Worm (Caenorhabditis elegans): ENCODE measurements around the gene ceh-89.
A peak's percentile ranks its signal among the peaks of the same experiment; 100 is the strongest.

The ceh-89 gene

DNA sequence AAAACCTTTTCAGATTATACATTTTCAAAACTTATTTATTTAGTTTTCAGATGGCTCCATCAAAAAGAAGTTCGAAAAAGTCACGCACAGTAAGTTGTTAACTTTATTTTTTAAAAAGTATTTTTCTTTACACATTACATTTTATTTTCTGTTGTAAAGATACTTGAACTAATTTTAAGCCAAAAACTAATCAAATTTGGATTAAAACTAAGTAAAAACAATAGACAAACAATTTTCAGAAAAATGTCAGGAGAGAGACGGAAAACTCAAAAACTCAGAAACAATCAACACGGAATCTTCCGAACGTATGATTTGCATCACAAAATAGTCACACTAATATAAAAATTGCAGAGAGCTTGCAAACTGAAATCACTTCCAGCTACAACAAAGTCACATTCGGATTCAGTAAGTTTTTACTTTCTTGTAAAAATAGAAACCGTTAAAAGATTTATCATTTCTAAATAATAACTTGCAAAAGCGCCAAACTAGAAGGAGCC lies at the start of gene ceh-89:
ceh-89 (plus strand) TSS at position 51 of the 497 bp plus-strand sequence.
- TF ChIP-seq aptf-3 (GFP tag; IDR thresholded peaks at IDR 0.05) (no peak), ztf-6 (GFP tag; IDR thresholded peaks at IDR 0.05) (no peak), lin-35 (GFP tag; optimal IDR thresholded peaks at IDR 0.05) (no peak), Y67H2A.10 (GFP tag; conservative IDR thresholded peaks at IDR 0.05) (no peak)

DNA sequence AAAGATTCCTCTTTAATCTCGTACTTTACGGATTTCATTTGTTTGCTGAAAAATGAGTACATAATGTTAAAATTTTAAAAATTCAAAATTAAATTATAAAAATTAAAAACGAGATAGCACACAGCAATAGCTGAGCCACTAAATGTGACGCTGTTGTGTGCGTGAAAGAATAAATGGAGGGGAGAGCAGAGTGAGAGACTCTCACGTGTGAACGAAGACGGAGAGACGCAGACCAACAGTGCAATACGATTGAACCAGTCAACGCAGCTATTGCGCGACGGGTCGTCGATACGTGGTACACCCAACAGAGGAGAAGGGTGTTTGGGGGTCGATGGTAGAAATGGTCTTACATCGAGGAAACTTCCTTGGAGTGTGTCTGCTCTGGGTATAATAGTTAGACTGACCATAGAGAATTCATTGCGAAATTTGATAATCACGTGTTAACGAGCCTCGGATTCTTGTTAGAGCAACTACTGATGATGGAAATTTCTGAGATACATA lies 43.1 kb upstream of the ceh-89 start, which contains the start of gene F16B12.4:
F16B12.4 (minus strand) TSS at position 51 of the 501 bp plus-strand sequence.
- TF ChIP-seq fkh-3 (tag; optimal IDR thresholded peaks at IDR 0.05) (no peak), cebp-1 (GFP tag; IDR thresholded peaks at IDR 0.05) (peak; percentile 67), cebp-1 (tag; optimal IDR thresholded peaks at IDR 0.05) (peak; percentile 80), repo-1 (tag; optimal IDR thresholded peaks at IDR 0.05) (no peak), hmg-1.2 (GFP tag; IDR thresholded peaks at IDR 0.05) (peak; percentile 81; the same call in 1 of the 2 replicates)

DNA sequence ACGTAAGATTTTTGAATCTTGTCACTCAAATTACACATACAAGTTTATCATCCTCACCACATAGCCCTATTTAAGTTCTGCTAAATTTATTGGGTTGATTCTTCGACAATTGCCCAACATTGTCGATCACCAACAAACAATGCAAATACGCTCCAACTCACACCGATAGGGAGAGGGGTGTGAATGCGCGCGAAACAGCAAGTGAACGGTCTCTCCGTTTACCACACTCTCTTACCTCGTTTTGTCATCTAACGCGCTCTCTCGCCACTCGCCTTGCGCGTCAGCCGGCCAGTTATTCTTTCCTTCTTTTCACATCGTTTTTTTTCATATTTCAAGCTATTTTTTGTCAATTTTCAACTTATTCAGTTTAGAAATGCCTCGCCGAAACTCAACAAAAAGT lies 39.8 kb upstream of the ceh-89 start, which contains the start of gene F16B12.6:
F16B12.6 (plus strand) TSS at position 331 of the 400 bp plus-strand sequence.
- peak; percentile 60 for TF ChIP-seq nhr-80 (tag; optimal IDR thresholded peaks at IDR 0.05)
- TF ChIP-seq sea-2 (GFP tag; IDR thresholded peaks at IDR 0.05): no peak
- TF ChIP-seq lin-54 (GFP tag; optimal IDR thresholded peaks at IDR 0.05): peak; percentile 28
- no peak for TF ChIP-seq sptf-2 (GFP tag; optimal IDR thresholded peaks at IDR 0.05)
- peak; percentile 61 for TF ChIP-seq efl-1 (GFP tag; optimal IDR thresholded peaks at IDR 0.05)
- no peak for TF ChIP-seq ztf-3 (GFP tag; optimal IDR thresholded peaks at IDR 0.05)
- TF ChIP-seq K12H6.12 (tag; optimal IDR thresholded peaks at IDR 0.05): peak; percentile 71
- no peak for TF ChIP-seq B0336.3 (GFP tag; IDR thresholded peaks at IDR 0.05)
- TF ChIP-seq mcd-1 (GFP tag; IDR thresholded peaks at IDR 0.05): peak; percentile 90
- no peak for TF ChIP-seq Y53F4B.3 (GFP tag; IDR thresholded peaks at IDR 0.05)
- no peak for TF ChIP-seq snpc-4 (GFP tag; optimal IDR thresholded peaks at IDR 0.05)
- peak in 3 of 4 experiments; percentile 16 to 49 (median 17) for TF ChIP-seq snpc-4 (tag; optimal IDR thresholded peaks at IDR 0.05)
- TF ChIP-seq repo-1 (tag; optimal IDR thresholded peaks at IDR 0.05): peak; percentile 17
- no peak for TF ChIP-seq die-1 (tag; optimal IDR thresholded peaks at IDR 0.05)
- peak; percentile 64 for TF ChIP-seq lin-40 (tag; optimal IDR thresholded peaks at IDR 0.05)
- TF ChIP-seq egl-18 (GFP tag; IDR thresholded peaks at IDR 0.05): 0 out of 2 replicates have a peak, but pooled peaks have one; percentile 67
- no peak for TF ChIP-seq B0261.1 (tag; optimal IDR thresholded peaks at IDR 0.05)
- no peak for TF ChIP-seq lsl-1 (GFP tag; optimal IDR thresholded peaks at IDR 0.05)
- no peak for TF ChIP-seq rpc-1 (optimal IDR thresholded peaks at IDR 0.05)
- no peak for TF ChIP-seq rpc-1 (tag; optimal IDR thresholded peaks at IDR 0.05)
- no peak for TF ChIP-seq akir-1 (GFP tag; optimal IDR thresholded peaks at IDR 0.05)
- no peak for TF ChIP-seq K11D2.4 (GFP tag; IDR thresholded peaks at IDR 0.05)
- no peak for TF ChIP-seq let-526 (GFP tag; IDR thresholded peaks at IDR 0.05)
- no peak for TF ChIP-seq nfya-2 (GFP tag; IDR thresholded peaks at IDR 0.05)
- TF ChIP-seq hmg-1.2 (GFP tag; IDR thresholded peaks at IDR 0.05): peak; percentile 91
- TF ChIP-seq zfh-2 (GFP tag; conservative IDR thresholded peaks at IDR 0.05): 0 out of 2 replicates have a peak, but pooled peaks have one; percentile 39
- peak; percentile 31 for TF ChIP-seq madf-10 (tag; optimal IDR thresholded peaks at IDR 0.05)
- peak; percentile 42; the same call in 1 of the 2 replicates for TF ChIP-seq rcor-1 (GFP tag; IDR thresholded peaks at IDR 0.05)
- TF ChIP-seq Y95B8A.8 (GFP tag; IDR thresholded peaks at IDR 0.05): no peak
- no peak for TF ChIP-seq hmg-20 (GFP tag; IDR thresholded peaks at IDR 0.05)
- TF ChIP-seq madf-6 (GFP tag; IDR thresholded peaks at IDR 0.05): peak; percentile 43; the same call in 1 of the 2 replicates
- no peak for TF ChIP-seq athp-1 (tag; optimal IDR thresholded peaks at IDR 0.05)
- TF ChIP-seq ztf-18 (tag; optimal IDR thresholded peaks at IDR 0.05): peak; percentile 37
- TF ChIP-seq let-607 (tag; optimal IDR thresholded peaks at IDR 0.05): peak in 1 of 2 experiments; percentile 5
- TF ChIP-seq T26A5.8 (tag; optimal IDR thresholded peaks at IDR 0.05): no peak
- no peak for TF ChIP-seq ceh-40 (GFP tag; IDR thresholded peaks at IDR 0.05)
- no peak for TF ChIP-seq nhr-179 (tag; optimal IDR thresholded peaks at IDR 0.05)
- TF ChIP-seq ztf-26 (tag; optimal IDR thresholded peaks at IDR 0.05): peak; percentile 16
- TF ChIP-seq tbp1 (GFP tag; optimal IDR thresholded peaks at IDR 0.05): peak; percentile 38

Data from whole organism, young adult.